Worm (Caenorhabditis elegans): ENCODE results near the gene tag-18.

ce11 chrX:3711581-3712101 lies 22.2 kb downstream of the tag-18 start:
- TF ChIP-seq ama-1 (optimal IDR thresholded peaks at IDR 0.05) (no peak), tbx-2 (tag; optimal IDR thresholded peaks at IDR 0.05) (no peak), fos-1 (tag; optimal IDR thresholded peaks at IDR 0.05) (no peak), aha-1 (tag; optimal IDR thresholded peaks at IDR 0.05) (no peak), lir-3 (tag; optimal IDR thresholded peaks at IDR 0.05; ENCODE audit: poor library complexity) (no peak)

All from whole organism, L1 larva.